Fruit fly (Drosophila melanogaster) S2 (cell line): Measurements from ENCODE around the gene Stt3B.

Experiments
- CG8478 ChIP-seq: fragments of >200 bp; optimal IDR thresholded peaks from 2 replicates; lab custom pipeline; 2018
- CTCF ChIP-seq, 2 experiments: fragments of >200 bp; optimal IDR thresholded peaks; 2 replicates each; lab custom pipeline; 2018

dm6 chr3R:25024895-25025557 lies 44.4 kb downstream of the Stt3B start, which contains the start of the genes EMC6 and Hr96:
- TF ChIP-seq CG8478 (lab: Kevin White, UChicago) (no peak), CTCF (optimal IDR thresholded peaks at IDR 0.05; lab: Kevin White, UChicago) (no peak)
